Fruit fly (Drosophila melanogaster) whole organism, prepupa: ENCODE results near the gene His4r.

ENCODE experiments used
- Blimp-1 ChIP-seq: fragments of 200-800 bp; sonication (Bioruptor generic); optimal IDR thresholded peaks from 3 replicates; lab custom pipeline; 2017; ENCODE audit warnings: missing biosample characterization, missing genetic modification characterization, mild to moderate bottlenecking, moderate library complexity, missing genetic modification reagents
- CG10631 ChIP-seq: fragments of 200-800 bp; sonication (Bioruptor generic); optimal IDR thresholded peaks from 2 replicates; lab custom pipeline; 2016; ENCODE audit warnings: missing biosample characterization, missing genetic modification characterization
- CG10669 ChIP-seq: fragments of 200-800 bp; sonication (Bioruptor generic); optimal IDR thresholded peaks from 3 replicates; lab custom pipeline; 2018; ENCODE audit warnings: missing biosample characterization, mild to moderate bottlenecking, missing genetic modification characterization, moderate library complexity
- CG11294 ChIP-seq: fragments of 200-800 bp; sonication (Bioruptor generic); IDR thresholded peaks from 2 replicates; pipeline ENCODE4 v1.3.6; 2022; ENCODE audit warnings: missing biosample characterization, missing genetic modification characterization
- CG11762 ChIP-seq: fragments of 200-800 bp; sonication (Bioruptor generic); optimal IDR thresholded peaks from 3 replicates; lab custom pipeline; 2016; ENCODE audit warnings: missing biosample characterization, missing genetic modification characterization; ENCODE audit not compliant: insufficient read depth
- CG11902 ChIP-seq: fragments of 200-800 bp; sonication (Bioruptor generic); optimal IDR thresholded peaks from 3 replicates; lab custom pipeline; 2016; ENCODE audit warnings: missing biosample characterization, missing genetic modification characterization
- CG15336 ChIP-seq: fragments of 200-800 bp; sonication (Bioruptor generic); IDR thresholded peaks from 2 replicates; pipeline ENCODE4 v1.3.6; 2022; ENCODE audit warnings: missing biosample characterization, missing genetic modification characterization
- CG3032 ChIP-seq: fragments of 200-800 bp; optimal IDR thresholded peaks from 2 replicates; lab custom pipeline; 2019; ENCODE audit warnings: missing biosample characterization, mild to moderate bottlenecking, missing genetic modification characterization, moderate library complexity
- CG31627 ChIP-seq: fragments of 200-800 bp; sonication (Bioruptor generic); optimal IDR thresholded peaks from 3 replicates; lab custom pipeline; 2016; ENCODE audit warnings: missing biosample characterization, missing genetic modification characterization
- CG32006 ChIP-seq: fragments of 200-800 bp; sonication (Bioruptor generic); optimal IDR thresholded peaks from 3 replicates; lab custom pipeline; 2017; ENCODE audit warnings: missing biosample characterization, mild to moderate bottlenecking, missing genetic modification characterization
- CG34406 ChIP-seq: fragments of 200-800 bp; sonication (Bioruptor generic); optimal IDR thresholded peaks from 3 replicates; lab custom pipeline; 2016; ENCODE audit warnings: missing biosample characterization, missing genetic modification characterization
- CG3919 ChIP-seq: fragments of 200-800 bp; sonication (Bioruptor generic); optimal IDR thresholded peaks from 3 replicates; lab custom pipeline; 2016; ENCODE audit warnings: missing biosample characterization, missing genetic modification characterization
- CG4318 ChIP-seq: fragments of 200-800 bp; sonication (Bioruptor generic); optimal IDR thresholded peaks from 3 replicates; lab custom pipeline; 2017; ENCODE audit warnings: missing biosample characterization, mild to moderate bottlenecking, missing genetic modification characterization
- CG6163 ChIP-seq: fragments of 200-800 bp; sonication (Bioruptor generic); IDR thresholded peaks from 3 replicates; pipeline ENCODE4 v1.3.6; 2022; ENCODE audit warnings: missing biosample characterization, missing genetic modification characterization
- CG6792 ChIP-seq: fragments of 200-800 bp; sonication (Bioruptor generic); optimal IDR thresholded peaks from 3 replicates; lab custom pipeline; 2016; ENCODE audit warnings: missing biosample characterization, missing genetic modification characterization
- CG6854 ChIP-seq: fragments of 200-800 bp; sonication (Bioruptor generic); optimal IDR thresholded peaks from 2 replicates; lab custom pipeline; 2017; ENCODE audit warnings: missing biosample characterization, mild to moderate bottlenecking, missing genetic modification characterization
- CG8119 ChIP-seq: fragments of 200-800 bp; sonication (Bioruptor generic); IDR thresholded peaks from 3 replicates; pipeline ENCODE4 v1.3.6; 2022; ENCODE audit warnings: missing biosample characterization, missing genetic modification characterization
- CG8632 ChIP-seq: fragments of 200-800 bp; sonication (Bioruptor generic); optimal IDR thresholded peaks from 3 replicates; lab custom pipeline; 2016; ENCODE audit warnings: missing biosample characterization, missing genetic modification characterization
- Eip75B ChIP-seq: fragments of 200-800 bp; sonication (Bioruptor generic); optimal IDR thresholded peaks from 3 replicates; lab custom pipeline; 2016; ENCODE audit warnings: missing biosample characterization, missing genetic modification characterization
- Eip93F ChIP-seq: fragments of 200-800 bp; sonication (Bioruptor generic); optimal IDR thresholded peaks from 2 replicates; lab custom pipeline; 2016; ENCODE audit warnings: missing biosample characterization, mild to moderate bottlenecking, missing genetic modification characterization
- Ets21C ChIP-seq: fragments of 200-800 bp; sonication (Bioruptor generic); optimal IDR thresholded peaks from 3 replicates; lab custom pipeline; 2016; ENCODE audit warnings: missing biosample characterization, missing genetic modification characterization
- Ets96B ChIP-seq: fragments of 200-800 bp; optimal IDR thresholded peaks from 2 replicates; lab custom pipeline; 2019; ENCODE audit warnings: missing biosample characterization, mild to moderate bottlenecking, missing genetic modification characterization, moderate library complexity
- Gug ChIP-seq: fragments of 200-800 bp; sonication (Bioruptor generic); IDR thresholded peaks from 2 replicates; pipeline ENCODE4 v1.3.6; 2022; ENCODE audit warnings: missing biosample characterization, missing genetic modification characterization
- Hr39 ChIP-seq: fragments of 200-800 bp; sonication (Bioruptor generic); optimal IDR thresholded peaks from 2 replicates; lab custom pipeline; 2016; ENCODE audit warnings: missing biosample characterization, missing genetic modification characterization
- Hr4 ChIP-seq: fragments of 200-800 bp; sonication (Bioruptor generic); optimal IDR thresholded peaks from 3 replicates; lab custom pipeline; 2016; ENCODE audit warnings: missing biosample characterization, missing genetic modification characterization
- Smox ChIP-seq: fragments of 200-800 bp; sonication (Bioruptor generic); optimal IDR thresholded peaks from 3 replicates; lab custom pipeline; 2016; ENCODE audit warnings: missing biosample characterization, missing genetic modification characterization
- Sox102F ChIP-seq: fragments of 200-800 bp; sonication (Bioruptor generic); optimal IDR thresholded peaks from 2 replicates; lab custom pipeline; 2016; ENCODE audit warnings: missing biosample characterization, mild to moderate bottlenecking, missing genetic modification characterization
- Sox14 ChIP-seq: fragments of 200-800 bp; sonication (Bioruptor generic); optimal IDR thresholded peaks from 3 replicates; lab custom pipeline; 2016; ENCODE audit warnings: missing biosample characterization, missing genetic modification characterization
- Sox15 ChIP-seq: fragments of 200-800 bp; sonication (Bioruptor generic); optimal IDR thresholded peaks from 3 replicates; lab custom pipeline; 2016; ENCODE audit warnings: missing biosample characterization, missing genetic modification characterization
- achi ChIP-seq: fragments of 200-800 bp; sonication (Bioruptor generic); optimal IDR thresholded peaks from 3 replicates; lab custom pipeline; 2016; ENCODE audit warnings: missing biosample characterization, missing genetic modification characterization
- acj6 ChIP-seq: fragments of 200-800 bp; sonication (Bioruptor generic); optimal IDR thresholded peaks from 3 replicates; lab custom pipeline; 2016; ENCODE audit warnings: missing biosample characterization, missing genetic modification characterization
- cyc ChIP-seq: fragments of 200-800 bp; sonication (Bioruptor generic); optimal IDR thresholded peaks from 3 replicates; lab custom pipeline; 2016; ENCODE audit warnings: missing biosample characterization, missing genetic modification characterization
- dac ChIP-seq: fragments of 200-800 bp; sonication (Bioruptor generic); optimal IDR thresholded peaks from 2 replicates; lab custom pipeline; 2017; ENCODE audit warnings: missing biosample characterization, mild to moderate bottlenecking, missing genetic modification characterization
- dsx ChIP-seq: fragments of 200-800 bp; optimal IDR thresholded peaks from 3 replicates; lab custom pipeline; 2019; ENCODE audit warnings: missing biosample characterization, mild to moderate bottlenecking, missing genetic modification characterization, moderate library complexity; ENCODE audit not compliant: poor library complexity, severe bottlenecking
- eg ChIP-seq: fragments of 200-800 bp; sonication (Bioruptor generic); IDR thresholded peaks from 3 replicates; pipeline ENCODE4 v1.3.6; 2022; ENCODE audit warnings: missing biosample characterization, missing genetic modification characterization
- esn ChIP-seq: fragments of 200-800 bp; sonication (Bioruptor generic); optimal IDR thresholded peaks from 2 replicates; lab custom pipeline; 2016; ENCODE audit warnings: missing biosample characterization, mild to moderate bottlenecking, missing genetic modification characterization, moderate library complexity
- fd59A ChIP-seq: fragments of 200-800 bp; sonication (Bioruptor generic); optimal IDR thresholded peaks from 2 replicates; lab custom pipeline; 2017; ENCODE audit warnings: missing biosample characterization, mild to moderate bottlenecking, missing genetic modification characterization, missing genetic modification reagents
- net ChIP-seq: fragments of 200-800 bp; sonication (Bioruptor generic); optimal IDR thresholded peaks from 3 replicates; lab custom pipeline; 2016; ENCODE audit warnings: missing biosample characterization, missing genetic modification characterization
- salr ChIP-seq, 2 experiments: fragments of 200-800 bp; sonication (Bioruptor generic); optimal IDR thresholded peaks; 3 replicates each; lab custom pipeline; 2016 to 2018; ENCODE audit warnings: missing biosample characterization in 2 of 2, missing genetic modification characterization in 2 of 2, mild to moderate bottlenecking in 1 of 2
- ss ChIP-seq, 2 experiments: fragments of 200-800 bp; sonication (Bioruptor generic); optimal IDR thresholded peaks; 2 replicates in 1 of 2; 3 replicates in 1 of 2; lab custom pipeline; 2017 to 2018; ENCODE audit warnings: mild to moderate bottlenecking in 2 of 2, missing biosample characterization in 2 of 2, missing genetic modification characterization in 2 of 2, moderate library complexity in 1 of 2
- svp ChIP-seq: fragments of 200-800 bp; sonication (Bioruptor generic); peaks from one replicate; lab custom pipeline; 2016; ENCODE audit warnings: missing biosample characterization, missing genetic modification characterization
- topi ChIP-seq: fragments of 200-800 bp; sonication (Bioruptor generic); optimal IDR thresholded peaks from 3 replicates; lab custom pipeline; 2016; ENCODE audit warnings: missing biosample characterization, missing genetic modification characterization
- vri ChIP-seq: fragments of 200-800 bp; sonication (Bioruptor generic); optimal IDR thresholded peaks from 3 replicates; lab custom pipeline; 2016; ENCODE audit warnings: missing biosample characterization, mild to moderate bottlenecking, missing genetic modification characterization

Gene His4r

DNA sequence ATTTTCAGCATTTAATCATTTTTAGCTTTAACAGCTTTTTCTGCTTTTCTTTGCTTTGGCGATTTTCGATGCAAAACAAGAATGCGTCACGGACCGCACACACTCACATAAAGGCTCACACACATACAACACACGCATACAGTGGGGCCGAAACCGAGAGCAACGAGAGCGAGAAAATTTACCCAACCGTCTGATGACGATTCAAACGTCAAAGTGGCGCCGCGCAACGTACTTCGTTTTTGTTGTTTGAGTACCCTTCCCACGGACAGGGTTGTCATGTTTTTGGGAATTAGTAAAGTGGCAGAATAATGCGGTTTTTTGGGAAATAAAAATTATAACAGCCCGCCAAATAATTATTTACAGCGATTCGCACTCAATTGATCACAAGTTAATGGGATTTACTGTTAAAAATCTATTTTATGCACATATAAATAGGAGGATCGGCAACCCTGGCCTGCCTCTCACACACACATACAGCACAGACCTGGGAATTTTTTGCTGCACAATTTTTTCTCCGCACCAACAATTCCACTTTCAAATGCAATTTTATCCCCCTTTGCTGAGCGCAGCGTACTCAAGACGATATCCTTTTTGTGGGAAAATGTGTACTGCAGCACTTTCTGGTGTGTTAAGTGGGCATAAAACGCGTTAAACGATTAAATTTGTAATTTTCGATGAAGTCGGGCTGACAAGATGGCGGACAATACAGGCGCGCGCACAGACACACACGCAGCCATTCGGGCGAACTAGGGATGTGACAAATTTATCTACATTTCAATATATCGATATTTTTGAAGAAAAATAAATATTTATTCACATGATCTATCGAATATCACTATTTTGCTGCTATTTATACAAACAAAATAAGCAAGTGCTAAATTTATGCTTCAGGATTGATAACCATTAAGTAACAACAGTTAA, 29.7 kb downstream of the His4r start (continued):
- TF ChIP-seq vri = peak; percentile 95
- peak; percentile 93 for TF ChIP-seq acj6
- TF ChIP-seq Gug (GFP tag; lab: Robert Waterston, UW) = peak; percentile 93
- peak; percentile 92 for TF ChIP-seq cyc
- TF ChIP-seq CG10669 (GFP tag; lab: Kevin White, UChicago) = peak; percentile 92
- TF ChIP-seq CG11902 (GFP tag; lab: Kevin White, UChicago) = peak; percentile 88
- peak; percentile 94 for TF ChIP-seq Eip75B
- TF ChIP-seq Eip93F (GFP tag; lab: Kevin White, UChicago) = peak; percentile 83
- peak; percentile 90 for TF ChIP-seq CG10631
- TF ChIP-seq CG6163 = peak; percentile 96
- peak; percentile 91 for TF ChIP-seq Ets96B
- peak; percentile 93 for TF ChIP-seq CG8632 (GFP tag; lab: Kevin White, UChicago)
- peak; percentile 91 for TF ChIP-seq CG8119 (GFP tag; lab: Robert Waterston, UW)
- peak; percentile 97 for TF ChIP-seq svp (GFP tag; lab: Kevin White, UChicago)
- peak; percentile 95 for TF ChIP-seq Sox14 (GFP tag; lab: Kevin White, UChicago)
- TF ChIP-seq net (GFP tag; lab: Kevin White, UChicago) = peak; percentile 92
- TF ChIP-seq achi (GFP tag; lab: Kevin White, UChicago) = peak; percentile 94
- peak; percentile 93 for TF ChIP-seq topi (GFP tag; lab: Kevin White, UChicago)
- peak; percentile 73 for TF ChIP-seq dac
- TF ChIP-seq CG3032 (tag; lab: Kevin White, UChicago) = peak; percentile 92
- TF ChIP-seq CG6854 (GFP tag; lab: Kevin White, UChicago) = peak; percentile 94
- peak; percentile 92 for TF ChIP-seq CG32006 (GFP tag; lab: Kevin White, UChicago)
- TF ChIP-seq Blimp-1 (GFP tag; lab: Kevin White, UChicago) = peak; percentile 78
- peak; percentile 96 for TF ChIP-seq esn (GFP tag; lab: Kevin White, UChicago)
- TF ChIP-seq CG3919 (GFP tag; lab: Kevin White, UChicago) = peak; percentile 95

DNA sequence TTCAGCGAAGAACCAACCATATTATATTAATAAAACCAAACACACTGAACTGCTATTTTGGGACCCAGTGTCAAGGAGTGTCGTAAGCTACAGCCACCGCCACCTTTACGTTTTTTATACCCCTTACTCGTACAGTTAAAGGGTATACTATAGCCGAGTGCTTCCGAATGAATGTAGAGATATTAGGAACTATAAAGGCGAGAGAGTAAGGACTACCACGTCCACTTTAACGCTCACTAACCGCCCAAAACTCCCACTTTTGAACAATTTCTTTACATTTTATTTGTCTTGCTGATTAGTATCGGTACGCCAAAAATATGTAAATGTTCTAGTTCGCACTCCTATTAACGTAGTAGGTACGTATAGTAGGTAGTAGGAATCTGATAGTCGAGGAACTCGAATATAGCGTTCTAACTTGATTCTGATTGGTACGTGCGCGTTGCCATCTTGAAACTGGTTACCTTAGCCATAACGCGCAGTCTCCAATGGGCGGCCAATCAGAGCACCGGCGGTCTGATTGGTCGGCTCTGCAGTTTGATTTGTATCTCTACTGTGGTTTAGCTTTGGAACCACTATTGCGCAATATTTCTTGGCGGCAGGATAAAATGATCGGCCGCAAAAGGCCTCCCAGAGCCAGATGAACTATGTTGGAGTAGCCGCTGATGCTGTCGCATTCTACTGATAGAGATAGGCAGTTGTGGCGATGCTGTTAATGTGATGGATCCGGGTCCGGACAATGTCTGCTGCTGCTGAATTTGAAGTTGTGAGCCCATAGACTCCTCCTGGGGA, 30.6 kb downstream of the His4r start:
- TF ChIP-seq CG4318 (no peak), CG15336 (GFP tag; lab: Robert Waterston, UW) (peak; percentile 45; the same call in 1 of the 2 replicates), Ets21C (GFP tag; lab: Kevin White, UChicago) (no peak), cyc (no peak), Hr39 (no peak), Hr4 (peak; percentile 53), fd59A (GFP tag; lab: Kevin White, UChicago) (no peak), Blimp-1 (GFP tag; lab: Kevin White, UChicago) (no peak), CG3919 (GFP tag; lab: Kevin White, UChicago) (peak; percentile 46), Eip75B (peak; percentile 27), net (GFP tag; lab: Kevin White, UChicago) (no peak), vri (no peak), CG31627 (GFP tag; lab: Kevin White, UChicago) (no peak), CG6792 (GFP tag; lab: Kevin White, UChicago) (peak; percentile 0), dsx (GFP tag; lab: Kevin White, UChicago) (peak; percentile 36), Smox (GFP tag; lab: Kevin White, UChicago) (no peak), acj6 (peak; percentile 16), salr (GFP tag; optimal IDR thresholded peaks at IDR 0.05; lab: Kevin White, UChicago) (no peak), CG32006 (GFP tag; lab: Kevin White, UChicago) (peak; percentile 64), CG34406 (GFP tag; lab: Kevin White, UChicago) (no peak), CG11762 (GFP tag; lab: Kevin White, UChicago) (no peak), dac (peak; percentile 12), eg (GFP tag; lab: Robert Waterston, UW) (peak; percentile 39; the same call in 1 of the 3 replicates), CG8119 (GFP tag; lab: Robert Waterston, UW) (peak; percentile 73), ss (GFP tag; optimal IDR thresholded peaks at IDR 0.05; lab: Kevin White, UChicago) (peak in 1 of 2 experiments; percentile 18), CG3032 (tag; lab: Kevin White, UChicago) (peak; percentile 39), topi (GFP tag; lab: Kevin White, UChicago) (peak; percentile 40), CG11902 (GFP tag; lab: Kevin White, UChicago) (no peak), Sox14 (GFP tag; lab: Kevin White, UChicago) (peak; percentile 35), Sox15 (GFP tag; lab: Kevin White, UChicago) (no peak), svp (GFP tag; lab: Kevin White, UChicago) (peak; percentile 55), Sox102F (no peak), CG11294 (GFP tag; lab: Robert Waterston, UW) (no peak; the same call in 1 of the 2 replicates), CG10631 (peak; percentile 38), Ets96B (peak; percentile 33), Eip93F (GFP tag; lab: Kevin White, UChicago) (no peak)
